Worm (Caenorhabditis elegans) whole organism, L1 larva: ENCODE results near the gene T10D4.19.
"Not testable (repeated sequence)": the region's sequence is repeated elsewhere in the genome, so short reads cannot be mapped to it uniquely, and the experiment has no call there.

Source experiments
- C16A3.4 ChIP-seq: fragments of 150-350 bp; optimal IDR thresholded peaks from 2 replicates; lab custom pipeline; 2014; ENCODE audit warnings: missing biosample characterization, missing genetic modification characterization
- C34B4.2 ChIP-seq: sonication (generic microtip); optimal IDR thresholded peaks from 2 replicates; lab custom pipeline; 2017; ENCODE audit warnings: mild to moderate bottlenecking, missing genetic modification characterization, missing compliant biosample characterization
- aly-2 ChIP-seq: fragments of 150-350 bp; optimal IDR thresholded peaks from 2 replicates; lab custom pipeline; 2014; ENCODE audit warnings: missing biosample characterization, missing genetic modification characterization
- blmp-1 ChIP-seq: fragments of 150-350 bp; optimal IDR thresholded peaks from 2 replicates; lab custom pipeline; 2014; ENCODE audit warnings: missing biosample characterization, missing genetic modification characterization
- ceh-63 ChIP-seq: fragments of 200-800 bp; sonication (Bioruptor generic); optimal IDR thresholded peaks from 2 replicates; lab custom pipeline; 2018; ENCODE audit warnings: mild to moderate bottlenecking, missing genetic modification characterization, missing compliant biosample characterization
- ceh-8 ChIP-seq: fragments of 200-800 bp; sonication (Bioruptor generic); optimal IDR thresholded peaks from 2 replicates; lab custom pipeline; 2018; ENCODE audit warnings: mild to moderate bottlenecking, missing genetic modification characterization, moderate library complexity, missing compliant biosample characterization
- dsc-1 ChIP-seq: sonication (generic microtip); optimal IDR thresholded peaks from 2 replicates; lab custom pipeline; 2016; ENCODE audit warnings: mild to moderate bottlenecking, missing genetic modification characterization, missing compliant biosample characterization
- efl-1 ChIP-seq, 4 experiments: fragments of 150-350 bp; optimal IDR thresholded peaks in 3 of 4; peaks in 1 of 4; 1 replicate in 1 of 4; 2 replicates in 3 of 4; lab custom pipeline; 2014; ENCODE audit warnings: missing biosample characterization in 2 of 4, missing genetic modification characterization in 2 of 4, missing genetic modification reagents in 2 of 4
- egl-13 ChIP-seq: sonication (generic microtip); optimal IDR thresholded peaks from 2 replicates; lab custom pipeline; 2016; ENCODE audit warnings: missing genotype, missing genetic modification reagents, missing genetic modification characterization, missing compliant biosample characterization
- elt-2 ChIP-seq: sonication (generic microtip); optimal IDR thresholded peaks from 2 replicates; lab custom pipeline; 2016; ENCODE audit warnings: missing genetic modification characterization, mild to moderate bottlenecking, inconsistent platforms, missing compliant biosample characterization, missing genetic modification reagents
- fkh-10 ChIP-seq: sonication (generic microtip); optimal IDR thresholded peaks from 2 replicates; lab custom pipeline; 2017; ENCODE audit warnings: missing biosample characterization, missing genetic modification reagents, missing genetic modification characterization
- hpl-2 ChIP-seq: fragments of 150-350 bp; optimal IDR thresholded peaks from 2 replicates; lab custom pipeline; 2014; ENCODE audit warnings: missing biosample characterization, missing genetic modification reagents, missing genetic modification characterization
- jun-1 ChIP-seq: fragments of 150-350 bp; optimal IDR thresholded peaks from 2 replicates; lab custom pipeline; 2014; ENCODE audit warnings: missing biosample characterization, missing genetic modification reagents, missing genetic modification characterization
- lin-14 ChIP-seq: fragments of 200-800 bp; sonication (Bioruptor generic); optimal IDR thresholded peaks from 2 replicates; lab custom pipeline; 2018; ENCODE audit warnings: mild to moderate bottlenecking, missing genetic modification characterization, moderate library complexity, missing compliant biosample characterization
- lin-15B ChIP-seq: fragments of 150-350 bp; sonication (generic microtip); optimal IDR thresholded peaks from 3 replicates; lab custom pipeline; 2014; ENCODE audit warnings: missing biosample characterization, missing genetic modification characterization
- lin-39 ChIP-seq: fragments of 150-350 bp; optimal IDR thresholded peaks from 2 replicates; lab custom pipeline; 2014; ENCODE audit warnings: missing biosample characterization, missing genetic modification reagents, missing genetic modification characterization
- lir-3 ChIP-seq: sonication (generic microtip); optimal IDR thresholded peaks from 2 replicates; lab custom pipeline; 2016; ENCODE audit warnings: mild to moderate bottlenecking, missing genetic modification characterization, moderate library complexity, missing compliant biosample characterization; ENCODE audit not compliant: poor library complexity
- lsy-2 ChIP-seq, 2 experiments: fragments of 150-350 bp; optimal IDR thresholded peaks; 2 replicates each; lab custom pipeline; 2014; ENCODE audit warnings: missing biosample characterization in 2 of 2, missing genetic modification characterization in 2 of 2
- mab-9 ChIP-seq: fragments of 200-800 bp; sonication (Bioruptor generic); IDR thresholded peaks from 2 replicates; pipeline ENCODE4 v1.3.6; 2022; ENCODE audit warnings: missing genetic modification reagents, missing genetic modification characterization, missing compliant biosample characterization
- mdl-1 ChIP-seq, 2 experiments: fragments of 150-350 bp; optimal IDR thresholded peaks; 2 replicates each; lab custom pipeline; 2014 to 2017; ENCODE audit warnings: missing biosample characterization in 2 of 2, missing genetic modification characterization in 2 of 2, inconsistent platforms in 1 of 2
- nhr-11 ChIP-seq: fragments of 150-350 bp; optimal IDR thresholded peaks from 2 replicates; lab custom pipeline; 2014; ENCODE audit warnings: missing biosample characterization, missing genetic modification characterization
- nhr-12 ChIP-seq: sonication (generic microtip); optimal IDR thresholded peaks from 2 replicates; lab custom pipeline; 2017; ENCODE audit warnings: missing biosample characterization, missing genetic modification characterization
- nhr-19 ChIP-seq: fragments of 200-800 bp; sonication (Bioruptor generic); conservative IDR thresholded peaks from 2 replicates; pipeline ENCODE4 v1.3.6; 2022; ENCODE audit warnings: missing genetic modification characterization, missing compliant biosample characterization
- nhr-71 ChIP-seq: sonication (generic microtip); optimal IDR thresholded peaks from 2 replicates; lab custom pipeline; 2016; ENCODE audit warnings: mild to moderate bottlenecking, missing genetic modification characterization, moderate library complexity, missing compliant biosample characterization
- nhr-77 ChIP-seq: fragments of 150-350 bp; optimal IDR thresholded peaks from 2 replicates; lab custom pipeline; 2014; ENCODE audit warnings: missing biosample characterization, missing genetic modification characterization
- nhr-85 ChIP-seq: sonication (generic microtip); peaks from one replicate; lab custom pipeline; 2016; ENCODE audit warnings: missing genetic modification characterization, inconsistent platforms, missing compliant biosample characterization
- pag-3 ChIP-seq: sonication (generic microtip); optimal IDR thresholded peaks from 2 replicates; lab custom pipeline; 2017; ENCODE audit warnings: missing genetic modification characterization, mild to moderate bottlenecking, missing compliant biosample characterization, antibody characterized with exemption, borderline replicate concordance; ENCODE audit not compliant: insufficient read depth
- pax-3 ChIP-seq: fragments of 200-800 bp; sonication (Bioruptor generic); optimal IDR thresholded peaks from 2 replicates; lab custom pipeline; 2018; ENCODE audit warnings: mild to moderate bottlenecking, missing genetic modification characterization, moderate library complexity, missing compliant biosample characterization
- pqm-1 ChIP-seq: sonication (generic microtip); optimal IDR thresholded peaks from 3 replicates; lab custom pipeline; 2017; ENCODE audit warnings: missing biosample characterization, missing genetic modification characterization
- rnt-1 ChIP-seq: sonication (generic microtip); optimal IDR thresholded peaks from 2 replicates; lab custom pipeline; 2016; ENCODE audit warnings: mild to moderate bottlenecking, missing genetic modification characterization, moderate library complexity, missing compliant biosample characterization
- skn-1 ChIP-seq: fragments of 150-350 bp; optimal IDR thresholded peaks from 2 replicates; lab custom pipeline; 2014; ENCODE audit warnings: missing biosample characterization, missing genetic modification characterization
- sox-4 ChIP-seq: sonication (generic microtip); optimal IDR thresholded peaks from 2 replicates; lab custom pipeline; 2016; ENCODE audit warnings: missing genetic modification characterization, missing compliant biosample characterization
- sup-37 ChIP-seq: fragments of 200-800 bp; sonication (Bioruptor generic); optimal IDR thresholded peaks from 2 replicates; lab custom pipeline; 2018; ENCODE audit warnings: mild to moderate bottlenecking, missing genetic modification characterization, missing compliant biosample characterization
- unc-130 ChIP-seq: fragments of 150-350 bp; optimal IDR thresholded peaks from 2 replicates; lab custom pipeline; 2017; ENCODE audit warnings: missing biosample characterization, missing genetic modification characterization, inconsistent platforms
- unc-30 ChIP-seq: sonication (generic microtip); optimal IDR thresholded peaks from 2 replicates; lab custom pipeline; 2017; ENCODE audit warnings: missing biosample characterization, missing genetic modification characterization
- unc-86 ChIP-seq: sonication (generic microtip); optimal IDR thresholded peaks from 2 replicates; lab custom pipeline; 2016; ENCODE audit warnings: missing genetic modification characterization, missing compliant biosample characterization
- xbp-1 ChIP-seq: sonication (generic microtip); optimal IDR thresholded peaks from 2 replicates; lab custom pipeline; 2016; ENCODE audit warnings: missing genetic modification characterization, missing compliant biosample characterization
- ztf-11 ChIP-seq, 2 experiments: sonication (generic microtip); optimal IDR thresholded peaks; 2 replicates each; lab custom pipeline; 2016 to 2017; ENCODE audit warnings: missing genetic modification characterization in 2 of 2, missing biosample characterization in 1 of 2, missing compliant biosample characterization in 1 of 2

Gene T10D4.19

DNA sequence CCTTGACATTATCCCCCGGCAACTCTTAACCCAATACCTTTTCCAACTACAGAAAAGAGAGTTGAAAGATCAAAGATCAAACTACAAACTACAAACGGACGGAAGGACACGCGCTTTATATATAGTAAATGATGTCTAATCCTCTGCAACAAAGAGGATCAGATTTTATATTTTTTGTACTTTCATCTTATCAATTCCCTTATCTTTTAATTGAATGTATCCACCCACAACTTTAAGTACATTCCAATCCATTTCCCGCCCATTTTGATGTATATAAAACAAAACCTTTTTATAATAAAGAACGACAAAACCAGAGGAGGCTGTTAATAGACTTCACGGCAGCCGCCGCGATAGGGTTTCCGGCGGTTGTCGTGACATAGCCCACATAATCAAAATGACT lies 25.9 kb downstream of the T10D4.19 start, which contains the start of gene sri-40:
sri-40 (plus strand) TSS at position 301 of the 400 bp plus-strand sequence.
- TF ChIP-seq lsy-2 (tag; optimal IDR thresholded peaks at IDR 0.05; lab: Kevin White, UChicago); skn-1; lin-39 (tag; lab: Kevin White, UChicago): not testable (repeated sequence)

DNA sequence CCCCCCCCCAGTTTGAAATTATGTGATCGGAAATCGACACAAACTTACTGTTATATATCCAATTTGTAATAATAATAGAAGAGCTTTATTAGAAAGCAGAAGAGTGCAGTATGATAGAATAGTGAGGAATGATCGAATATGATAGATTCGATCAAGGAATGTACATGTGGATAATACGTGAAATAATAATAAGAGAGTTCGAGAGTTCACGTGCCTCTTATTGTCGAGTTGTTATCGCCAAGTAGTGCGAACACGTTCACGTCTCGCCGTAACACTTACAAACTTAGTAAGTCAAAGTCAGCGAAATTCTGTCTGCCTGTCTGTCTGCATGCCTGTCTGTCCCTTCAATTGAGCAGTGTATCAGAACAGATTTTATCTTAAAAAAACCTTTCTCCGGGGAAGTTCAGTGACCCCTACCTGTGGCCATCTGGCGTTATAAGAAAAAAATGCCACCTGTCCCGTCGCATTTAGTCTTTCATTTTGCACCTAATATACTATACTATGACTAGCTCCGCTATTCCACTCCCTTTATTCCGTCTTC lies 31.7 kb downstream of the T10D4.19 start, which contains the start of the genes Y27F2A.6 and Y27F2A.8:
Y27F2A.6 (minus strand) TSS at position 101 of the 541 bp plus-strand sequence.
Y27F2A.8 (plus strand) TSS at position 491 of the 541 bp plus-strand sequence.
- TF ChIP-seq dsc-1 (tag; lab: Kevin White, UChicago); sup-37 (GFP tag; lab: Kevin White, UChicago); egl-13 (tag; lab: Kevin White, UChicago): not testable (repeated sequence)

DNA sequence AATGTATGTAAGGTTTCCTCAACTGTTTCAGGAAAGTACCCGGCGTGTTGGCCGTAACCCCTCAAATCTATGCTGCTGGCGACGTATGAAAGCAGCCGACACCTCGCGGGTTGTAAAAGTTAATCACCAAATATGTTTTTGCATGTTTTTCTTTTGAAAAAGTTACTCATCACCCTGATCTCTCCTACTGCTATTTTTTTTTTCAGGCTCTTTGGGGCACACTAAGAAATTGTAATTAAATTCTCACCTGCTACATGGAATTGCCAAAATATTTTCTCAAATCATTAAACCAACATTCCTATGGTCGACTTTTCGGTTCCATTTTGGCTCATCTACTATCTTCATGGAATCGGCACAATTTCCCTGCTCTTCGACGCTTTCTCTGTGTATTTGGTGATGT lies 33.1 kb downstream of the T10D4.19 start, which contains the start of gene sri-78:
sri-78 (plus strand) TSS at position 301 of the 400 bp plus-strand sequence.
- not testable (repeated sequence) for TF ChIP-seq rnt-1 (tag; lab: Kevin White, UChicago); ceh-63 (GFP tag; lab: Kevin White, UChicago); elt-2 (tag; lab: Kevin White, UChicago)
- TF ChIP-seq, all 84 proteins: peak for 0; not testable (repeated sequence) for 84

DNA sequence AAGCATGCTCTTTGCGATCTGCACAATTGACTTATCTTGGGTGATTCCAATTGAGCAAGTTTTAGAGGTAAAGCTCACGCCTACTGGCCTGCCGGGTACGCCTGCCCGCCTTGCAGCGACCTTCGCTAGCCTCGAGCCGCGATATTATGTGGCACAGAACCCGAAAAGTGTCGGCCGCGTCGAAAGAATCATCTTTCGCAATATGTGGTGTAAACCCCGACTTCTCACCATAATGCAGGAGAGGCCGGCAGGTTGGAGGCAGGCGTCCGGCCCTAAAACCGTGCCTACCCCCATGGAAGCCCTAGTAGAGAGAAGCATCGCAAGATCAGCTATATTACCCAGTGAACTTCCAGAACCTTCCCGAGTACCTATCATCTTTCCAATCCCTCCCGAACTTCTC lies 34.1 kb downstream of the T10D4.19 start:
- TF ChIP-seq nhr-12 = no peak
- TF ChIP-seq nhr-77 = no peak
- TF ChIP-seq aly-2 (tag; lab: Kevin White, UChicago) = no peak
- TF ChIP-seq lin-15B (tag; lab: Kevin White, UChicago) = no peak
- no peak for TF ChIP-seq mdl-1 (tag; optimal IDR thresholded peaks at IDR 0.05; lab: Kevin White, UChicago)
- no peak for TF ChIP-seq unc-130 (tag; lab: Kevin White, UChicago)
- no peak for TF ChIP-seq hpl-2 (GFP tag; lab: Kevin White, UChicago)
- TF ChIP-seq unc-86 (tag; lab: Kevin White, UChicago) = no peak
- TF ChIP-seq jun-1 (tag; lab: Kevin White, UChicago) = no peak
- TF ChIP-seq ceh-8 (GFP tag; lab: Kevin White, UChicago) = no peak
- TF ChIP-seq unc-30 (tag; lab: Kevin White, UChicago) = no peak

DNA sequence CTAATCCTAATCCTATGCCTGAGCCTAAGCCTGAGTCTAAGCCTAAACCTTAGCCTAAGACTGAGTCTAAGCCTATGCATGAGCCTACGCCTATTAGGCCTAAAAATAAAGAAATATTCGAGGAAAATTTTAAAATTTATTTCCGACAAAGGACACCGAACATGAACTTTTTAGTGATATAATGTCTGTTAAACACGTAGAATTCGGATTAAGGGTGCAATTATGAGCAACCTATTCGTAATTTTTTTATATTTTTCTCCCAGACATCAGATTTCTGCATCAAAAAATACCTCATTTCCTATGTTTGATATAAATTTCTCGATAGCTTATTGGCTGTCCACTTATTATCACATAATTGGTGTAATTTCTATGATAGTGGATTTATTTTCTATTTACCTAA lies 37.3 kb downstream of the T10D4.19 start, which contains the start of gene Y27F2A.11:
Y27F2A.11 (plus strand) TSS at position 301 of the 400 bp plus-strand sequence.
- TF ChIP-seq blmp-1 (tag; lab: Kevin White, UChicago); sox-4 (tag; lab: Kevin White, UChicago); mab-9: not testable (repeated sequence)

DNA sequence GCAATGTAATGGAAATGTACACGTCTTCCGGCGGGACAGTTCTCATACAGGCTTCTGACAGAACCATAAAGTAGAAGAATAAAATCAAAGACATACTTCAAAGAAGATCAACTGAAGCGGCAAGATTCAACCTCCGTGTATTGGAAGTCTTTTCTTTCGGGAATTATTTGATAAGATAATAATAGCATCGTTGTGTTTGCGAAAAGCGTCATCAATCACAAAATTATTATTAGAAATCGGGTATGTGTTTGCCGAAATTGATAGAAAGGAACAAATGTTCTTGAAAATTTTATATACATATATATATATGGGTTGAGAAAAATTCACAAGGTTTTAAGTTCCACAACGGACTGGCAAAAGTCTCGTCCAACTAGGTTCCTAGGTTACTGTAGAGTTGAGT lies 39.8 kb downstream of the T10D4.19 start, which contains the start of gene Y27F2A.9:
Y27F2A.9 (minus strand) TSS at position 101 of the 400 bp plus-strand sequence.
- TF ChIP-seq ztf-11 (tag; optimal IDR thresholded peaks at IDR 0.05; lab: Kevin White, UChicago); efl-1 (optimal IDR thresholded peaks at IDR 0.05; lab: Kevin White, UChicago); efl-1 (GFP tag; optimal IDR thresholded peaks at IDR 0.05 in 1 of 2; lab: Kevin White, UChicago); sup-37 (GFP tag; lab: Kevin White, UChicago): not testable (repeated sequence)
- TF ChIP-seq, all 84 proteins: peak for 0; not testable (repeated sequence) for 84

DNA sequence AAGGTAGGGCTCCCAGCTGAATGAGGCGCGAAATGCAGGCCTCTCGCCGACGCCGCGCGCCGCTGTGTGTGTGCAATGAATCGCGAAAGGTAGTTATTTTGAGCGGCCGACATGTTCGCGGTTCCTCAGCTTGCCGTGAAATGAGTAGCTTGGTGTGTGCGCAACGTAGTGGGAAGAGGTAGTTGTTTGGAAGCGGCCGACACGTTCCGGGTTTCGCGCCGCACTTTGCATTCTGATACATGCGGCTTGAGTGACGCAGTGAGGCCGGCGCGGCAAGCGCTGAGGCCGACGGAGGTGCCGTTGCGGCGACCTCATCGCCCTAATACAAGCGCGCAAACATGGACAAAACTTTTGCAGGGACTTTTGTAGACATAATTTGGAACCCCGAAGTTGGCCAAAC lies 44.0 kb downstream of the T10D4.19 start:
- TF ChIP-seq fkh-10 = no peak
- TF ChIP-seq lir-3 (tag; lab: Kevin White, UChicago) = no peak
- no peak for TF ChIP-seq C16A3.4
- no peak for TF ChIP-seq nhr-85 (tag; lab: Kevin White, UChicago)
- no peak for TF ChIP-seq pqm-1
- TF ChIP-seq C34B4.2 = no peak
- no peak for TF ChIP-seq xbp-1 (tag; lab: Kevin White, UChicago)
- no peak for TF ChIP-seq lin-14 (GFP tag; lab: Kevin White, UChicago)
- no peak for TF ChIP-seq pax-3
- TF ChIP-seq lin-15B (tag; lab: Kevin White, UChicago) = no peak
- TF ChIP-seq mdl-1 (tag; optimal IDR thresholded peaks at IDR 0.05; lab: Kevin White, UChicago) = no peak
- no peak for TF ChIP-seq nhr-11 (tag; lab: Kevin White, UChicago)
- TF ChIP-seq nhr-77 = no peak
- no peak for TF ChIP-seq nhr-71 (tag; lab: Kevin White, UChicago)
- no peak for TF ChIP-seq nhr-19 (GFP tag; lab: Robert Waterston, UW)
- TF ChIP-seq sox-4 (tag; lab: Kevin White, UChicago) = no peak
- TF ChIP-seq pag-3 (tag; lab: Kevin White, UChicago) = no peak
- no peak for TF ChIP-seq elt-2 (tag; lab: Kevin White, UChicago)
